Fruit fly (Drosophila melanogaster): ENCODE data around the gene Nepl8.
A peak's percentile ranks its signal among the peaks of the same experiment; 100 is the strongest.

Gene Nepl8

DNA sequence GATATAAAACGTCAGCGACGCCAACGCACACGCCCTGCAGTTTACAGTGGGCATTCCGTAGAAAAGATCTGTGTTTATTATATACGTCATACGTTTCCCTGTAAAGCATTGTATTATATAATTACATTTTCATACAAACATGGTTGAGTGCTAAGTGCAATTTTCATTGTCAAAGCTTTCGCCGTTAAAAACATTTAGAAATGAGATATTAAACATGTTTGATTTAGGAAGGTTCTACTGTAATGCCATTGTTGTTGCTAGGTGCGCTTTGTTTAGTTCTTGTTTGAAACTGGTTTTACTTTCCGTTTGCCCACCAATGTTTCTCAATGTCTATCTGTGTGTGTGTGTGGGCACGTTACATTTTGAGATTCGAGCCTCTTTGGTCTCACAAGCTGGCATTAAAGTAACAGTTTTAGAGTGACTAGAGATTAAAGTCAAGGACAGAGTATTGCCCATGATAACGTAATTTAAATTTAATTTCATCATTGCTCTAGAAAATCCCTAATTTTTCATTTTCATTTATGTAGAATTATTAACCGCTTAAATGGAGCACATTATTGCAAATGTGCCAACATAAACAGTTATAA lies 4.8 kb downstream of the Nepl8 start (continued):
- TF ChIP-seq CG7987 (GFP tag; optimal IDR thresholded peaks at IDR 0.05), result no peak
- TF ChIP-seq cg (GFP tag; optimal IDR thresholded peaks at IDR 0.05), result peak; percentile 45
- no peak for TF ChIP-seq ftz-f1 (GFP tag; optimal IDR thresholded peaks at IDR 0.05)
- TF ChIP-seq her (GFP tag; optimal IDR thresholded peaks at IDR 0.05), result no peak
- peak; percentile 18; the same call in 1 of the 3 replicates for TF ChIP-seq CG11560 (tag; IDR thresholded peaks at IDR 0.05)
- peak; percentile 49; the same call in 1 of the 2 replicates for TF ChIP-seq Awh (GFP tag; IDR thresholded peaks at IDR 0.05)
- TF ChIP-seq CG12769 (tag; optimal IDR thresholded peaks at IDR 0.05), result peak; percentile 79
- no peak for TF ChIP-seq h (optimal IDR thresholded peaks at IDR 0.05)
- TF ChIP-seq Ravus (GFP tag; IDR thresholded peaks at IDR 0.05), result no peak; the same call in 1 of the 2 replicates
- peak; percentile 7 for TF ChIP-seq Kr (GFP tag; optimal IDR thresholded peaks at IDR 0.05)
- peak; percentile 54 for TF ChIP-seq Atf-2 (GFP tag; optimal IDR thresholded peaks at IDR 0.05)
- peak; percentile 70 for TF ChIP-seq CG17912 (GFP tag; optimal IDR thresholded peaks at IDR 0.05)
- TF ChIP-seq crc (GFP tag; optimal IDR thresholded peaks at IDR 0.05), result no peak
- TF ChIP-seq Max (GFP tag; optimal IDR thresholded peaks at IDR 0.05), result peak; percentile 74
- TF ChIP-seq CG11456 (GFP tag; IDR thresholded peaks at IDR 0.05), result peak; percentile 62; the same call in 1 of the 3 replicates
- peak; percentile 79 for TF ChIP-seq CG31441 (GFP tag; IDR thresholded peaks at IDR 0.05)
- TF ChIP-seq wek (GFP tag; optimal IDR thresholded peaks at IDR 0.05), result peak; percentile 43
- TF ChIP-seq CG7372 (GFP tag; IDR thresholded peaks at IDR 0.05), result peak; percentile 41; the same call in 1 of the 2 replicates
- peak; percentile 58; the same call in 1 of the 2 replicates for TF ChIP-seq CG11696 (GFP tag; IDR thresholded peaks at IDR 0.05)
- TF ChIP-seq D (optimal IDR thresholded peaks at IDR 0.05), result no peak
- peak; percentile 74 for TF ChIP-seq D (GFP tag; optimal IDR thresholded peaks at IDR 0.05)
- TF ChIP-seq oc (tag; optimal IDR thresholded peaks at IDR 0.05), result peak; percentile 63
- peak; percentile 44 for TF ChIP-seq CG3838 (GFP tag; optimal IDR thresholded peaks at IDR 0.05)
- TF ChIP-seq Bdp1 (GFP tag; optimal IDR thresholded peaks at IDR 0.05), result peak; percentile 60
- peak; percentile 54 for TF ChIP-seq CG10147 (GFP tag; optimal IDR thresholded peaks at IDR 0.05)
- TF ChIP-seq TFAM (GFP tag; optimal IDR thresholded peaks at IDR 0.05), result peak; percentile 48
- TF ChIP-seq unc-4 (GFP tag; IDR thresholded peaks at IDR 0.05; ENCODE audit: partially characterized antibody), result no peak
- TF ChIP-seq gsb-n (tag; optimal IDR thresholded peaks at IDR 0.05), result peak; percentile 76
- TF ChIP-seq Scr (GFP tag; IDR thresholded peaks at IDR 0.05; ENCODE audit: partially characterized antibody), result no peak
- peak; percentile 66 for TF ChIP-seq pum (GFP tag; optimal IDR thresholded peaks at IDR 0.05)
- peak; percentile 14 for TF ChIP-seq CG15479 (GFP tag; optimal IDR thresholded peaks at IDR 0.05)
- TF ChIP-seq yki (optimal IDR thresholded peaks at IDR 0.05), result no peak
- peak; percentile 77 for TF ChIP-seq Hmr (GFP tag; optimal IDR thresholded peaks at IDR 0.05)
- TF ChIP-seq bowl (GFP tag; IDR thresholded peaks at IDR 0.05), result no peak
- TF ChIP-seq CG11504 (tag; optimal IDR thresholded peaks at IDR 0.05), result peak; percentile 83
- TF ChIP-seq slbo (GFP tag; IDR thresholded peaks at IDR 0.05), result peak; percentile 66
- TF ChIP-seq fd3F (GFP tag; optimal IDR thresholded peaks at IDR 0.05), result peak; percentile 74
- TF ChIP-seq zf30C (GFP tag; optimal IDR thresholded peaks at IDR 0.05), result no peak
- peak; percentile 6 for TF ChIP-seq CG17186 (GFP tag; optimal IDR thresholded peaks at IDR 0.05)
- TF ChIP-seq CG7745 (tag; optimal IDR thresholded peaks at IDR 0.05), result no peak
- no peak for TF ChIP-seq CG18011 (GFP tag; optimal IDR thresholded peaks at IDR 0.05)
- TF ChIP-seq Six4 (GFP tag; optimal IDR thresholded peaks at IDR 0.05), result peak; percentile 51
- no peak for TF ChIP-seq psq (GFP tag; optimal IDR thresholded peaks at IDR 0.05)
- TF ChIP-seq CG12071 (GFP tag; optimal IDR thresholded peaks at IDR 0.05), result peak; percentile 72
- TF ChIP-seq CG4820 (GFP tag; optimal IDR thresholded peaks at IDR 0.05), result peak; percentile 67
- TF ChIP-seq lola (GFP tag; optimal IDR thresholded peaks at IDR 0.05), result peak in 1 of 3 experiments; percentile 81
- peak; percentile 87 for TF ChIP-seq CG17328 (GFP tag; IDR thresholded peaks at IDR 0.05)
- no peak for TF ChIP-seq toy (GFP tag; IDR thresholded peaks at IDR 0.05)
- no peak for TF ChIP-seq CG16813 (GFP tag; IDR thresholded peaks at IDR 0.05; ENCODE audit: partially characterized antibody)
- TF ChIP-seq pho (GFP tag; optimal IDR thresholded peaks at IDR 0.05), result no peak

Data from whole organism, embryonic.